Fruit fly (Drosophila melanogaster): Measurements from ENCODE around the gene Cyp309a2.

- TF ChIP-seq psq (optimal IDR thresholded peaks at IDR 0.05): no peak
- no peak for TF ChIP-seq CG8478 (optimal IDR thresholded peaks at IDR 0.05)
- no peak for TF ChIP-seq usp (GFP tag; optimal IDR thresholded peaks at IDR 0.05)
- TF ChIP-seq pan (optimal IDR thresholded peaks at IDR 0.05): no peak
Observed at dm6 chr2L:2584461-2585056, 11.7 kb upstream of the Cyp309a2 start.

Data from whole organism.